Worm (Caenorhabditis elegans) whole organism, mixed stage, embryonic: ENCODE results near the gene K05F1.8.

Experiments
- mep-1 ChIP-seq: fragments of 150-350 bp; optimal IDR thresholded peaks from 2 replicates; lab custom pipeline; 2017; ENCODE audit warnings: missing biosample characterization, missing genetic modification reagents, missing genetic modification characterization, inconsistent platforms
- nhr-237 ChIP-seq: fragments of 150-350 bp; optimal IDR thresholded peaks from 2 replicates; lab custom pipeline; 2014; ENCODE audit warnings: missing biosample characterization, missing genetic modification characterization
- pha-4 ChIP-seq: fragments of 150-350 bp; optimal IDR thresholded peaks from 2 replicates; lab custom pipeline; 2018; ENCODE audit warnings: missing biosample characterization, missing genetic modification reagents, missing genetic modification characterization

- TF ChIP-seq pha-4 (tag; lab: Kevin White, UChicago) (no peak), mep-1 (tag; lab: Kevin White, UChicago) (no peak), nhr-237 (tag; lab: Kevin White, UChicago) (no peak)
Measured at ce11 chrII:5797348-5797977, 2.0 kb downstream of the K05F1.8 start, which contains the start of the genes msp-63 and msp-142.
